Worm (Caenorhabditis elegans) whole organism, early embryonic: ENCODE results near the gene dmd-7.
A peak's percentile ranks its signal among the peaks of the same experiment; 100 is the strongest.

Experiments used
- B0310.2 ChIP-seq: sonication (generic microtip); optimal IDR thresholded peaks from 2 replicates; lab custom pipeline; 2016; ENCODE audit warnings: mild to moderate bottlenecking, missing genetic modification characterization, missing compliant biosample characterization
- F13C5.2 ChIP-seq: sonication (generic microtip); optimal IDR thresholded peaks from 2 replicates; lab custom pipeline; 2017; ENCODE audit warnings: mild to moderate bottlenecking, missing genetic modification characterization, inconsistent platforms, missing compliant biosample characterization
- aly-1 ChIP-seq: sonication (generic microtip); optimal IDR thresholded peaks from 2 replicates; lab custom pipeline; 2016; ENCODE audit warnings: missing genetic modification characterization, missing compliant biosample characterization
- ama-1 ChIP-seq: fragments of 150-350 bp; optimal IDR thresholded peaks from 2 replicates; lab custom pipeline; 2014
- ceh-13 ChIP-seq: fragments of 200-800 bp; sonication (Bioruptor generic); optimal IDR thresholded peaks from 2 replicates; lab custom pipeline; 2018; ENCODE audit warnings: mild to moderate bottlenecking, missing genetic modification characterization, missing compliant biosample characterization
- ceh-36 ChIP-seq: sonication (generic microtip); optimal IDR thresholded peaks from 2 replicates; lab custom pipeline; 2016; ENCODE audit warnings: missing genetic modification characterization, inconsistent platforms, missing compliant biosample characterization
- ets-7 ChIP-seq: sonication (generic microtip); optimal IDR thresholded peaks from 2 replicates; lab custom pipeline; 2016; ENCODE audit warnings: missing genotype, missing genetic modification characterization, missing compliant biosample characterization
- flt-1 ChIP-seq: fragments of 200-800 bp; sonication (Bioruptor generic); IDR thresholded peaks from 2 replicates; pipeline ENCODE4 v1.3.6; 2022; ENCODE audit warnings: missing genetic modification characterization, missing compliant biosample characterization
- hmbx-1 ChIP-seq: sonication (generic microtip); optimal IDR thresholded peaks from 2 replicates; lab custom pipeline; 2016; ENCODE audit warnings: mild to moderate bottlenecking, missing genetic modification characterization, missing compliant biosample characterization
- hmg-4 ChIP-seq: fragments of 200-800 bp; sonication (Bioruptor generic); optimal IDR thresholded peaks from 2 replicates; lab custom pipeline; 2018; ENCODE audit warnings: mild to moderate bottlenecking, missing genetic modification characterization, missing compliant biosample characterization
- hnd-1 ChIP-seq: sonication (generic microtip); optimal IDR thresholded peaks from 2 replicates; lab custom pipeline; 2016; ENCODE audit warnings: missing genetic modification characterization, missing compliant biosample characterization
- pes-1 ChIP-seq: fragments of 200-800 bp; sonication (Bioruptor generic); IDR thresholded peaks from 2 replicates; pipeline ENCODE4 v1.3.6; 2022; ENCODE audit warnings: missing genetic modification reagents, missing genetic modification characterization, missing compliant biosample characterization
- scrt-1 ChIP-seq: fragments of 200-800 bp; sonication (Bioruptor generic); IDR thresholded peaks from 2 replicates; pipeline ENCODE4 v1.3.6; 2022; ENCODE audit warnings: missing genetic modification characterization, missing compliant biosample characterization
- sea-1 ChIP-seq: fragments of 200-800 bp; sonication (Bioruptor generic); conservative IDR thresholded peaks from 2 replicates; pipeline ENCODE4 v1.3.6; 2022; ENCODE audit warnings: missing genetic modification characterization, missing compliant biosample characterization
- tbx-11 ChIP-seq: fragments of 200-800 bp; sonication (Bioruptor generic); IDR thresholded peaks from 2 replicates; pipeline ENCODE4 v1.3.6; 2022; ENCODE audit warnings: missing genetic modification characterization, missing compliant biosample characterization
- tbx-37 ChIP-seq: fragments of 200-800 bp; sonication (Bioruptor generic); conservative IDR thresholded peaks from 2 replicates; pipeline ENCODE4 v1.3.6; 2022; ENCODE audit warnings: missing genetic modification reagents, missing genetic modification characterization, missing compliant biosample characterization
- tra-4 ChIP-seq: sonication (generic microtip); optimal IDR thresholded peaks from 2 replicates; lab custom pipeline; 2017; ENCODE audit warnings: missing genetic modification characterization, missing compliant biosample characterization

dmd-7 gene

ce11 chrV:6212566-6212965 lies 34.2 kb upstream of the dmd-7 start:
- TF ChIP-seq tbx-37 (GFP tag; lab: Robert Waterston, UW) (no peak), hmg-4 (GFP tag; lab: Kevin White, UChicago) (no peak), tra-4 (no peak), tbx-11 (no peak), hmbx-1 (no peak), flt-1 (GFP tag; lab: Robert Waterston, UW) (no peak), sea-1 (GFP tag; lab: Robert Waterston, UW) (no peak)

DNA sequence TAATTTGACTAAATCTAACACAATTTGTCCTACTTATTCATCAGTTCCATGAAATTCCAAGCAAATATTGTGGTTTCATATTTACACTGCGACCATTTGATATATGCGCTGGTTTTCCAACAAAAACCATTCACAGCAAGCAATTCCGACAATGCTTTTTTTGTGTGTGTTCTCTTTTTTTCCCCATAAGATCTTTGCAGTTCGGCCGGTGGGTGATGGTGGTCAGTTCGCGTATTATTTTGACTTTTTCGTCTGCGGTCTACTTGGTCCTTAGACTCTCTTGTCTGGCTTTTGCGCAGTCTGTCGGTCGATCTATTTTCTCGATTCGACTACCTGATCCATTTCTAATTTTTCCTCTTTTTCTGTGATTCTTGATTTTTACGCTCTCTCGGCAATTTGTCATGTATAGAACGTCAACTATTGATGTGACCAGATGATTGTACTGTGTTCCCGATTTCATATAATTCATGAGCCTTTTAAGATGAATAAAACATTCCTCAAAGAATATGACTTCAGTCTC lies 33.5 kb upstream of the dmd-7 start:
- TF ChIP-seq scrt-1 (GFP tag; lab: Robert Waterston, UW) = no peak
- no peak for TF ChIP-seq B0310.2 (tag; lab: Kevin White, UChicago)
- no peak for TF ChIP-seq sea-1 (GFP tag; lab: Robert Waterston, UW)
- TF ChIP-seq pes-1 = no peak
- TF ChIP-seq ceh-36 = no peak
- no peak for TF ChIP-seq aly-1 (tag; lab: Kevin White, UChicago)
- TF ChIP-seq ama-1 (lab: Kevin White, UChicago) = no peak
- no peak for TF ChIP-seq hmbx-1
- TF ChIP-seq tbx-11 = no peak
- TF ChIP-seq hnd-1 = no peak
- no peak for TF ChIP-seq flt-1 (GFP tag; lab: Robert Waterston, UW)

DNA sequence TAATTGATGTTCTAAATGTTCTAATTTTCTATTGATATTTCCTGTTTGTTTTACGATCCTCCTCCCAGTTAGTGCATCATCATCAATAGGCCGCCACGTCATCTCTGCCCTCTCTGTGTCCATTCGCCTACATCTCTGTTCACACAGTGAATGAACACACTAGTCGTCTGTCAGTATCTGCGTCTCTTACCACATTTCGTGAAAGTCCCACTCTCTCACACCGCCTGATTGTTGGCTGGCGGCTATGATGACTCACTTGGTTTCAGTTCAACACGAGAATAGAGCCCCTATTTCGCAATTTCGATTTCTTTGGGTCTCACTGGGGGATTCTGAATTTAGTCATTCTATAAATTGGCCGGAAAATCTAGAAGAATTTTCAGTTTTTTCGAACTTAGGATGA lies 32.9 kb upstream of the dmd-7 start:
- TF ChIP-seq B0310.2 (tag; lab: Kevin White, UChicago) (no peak), sea-1 (GFP tag; lab: Robert Waterston, UW) (0 out of 2 replicates have a peak, but pooled peaks have one; percentile 44)

DNA sequence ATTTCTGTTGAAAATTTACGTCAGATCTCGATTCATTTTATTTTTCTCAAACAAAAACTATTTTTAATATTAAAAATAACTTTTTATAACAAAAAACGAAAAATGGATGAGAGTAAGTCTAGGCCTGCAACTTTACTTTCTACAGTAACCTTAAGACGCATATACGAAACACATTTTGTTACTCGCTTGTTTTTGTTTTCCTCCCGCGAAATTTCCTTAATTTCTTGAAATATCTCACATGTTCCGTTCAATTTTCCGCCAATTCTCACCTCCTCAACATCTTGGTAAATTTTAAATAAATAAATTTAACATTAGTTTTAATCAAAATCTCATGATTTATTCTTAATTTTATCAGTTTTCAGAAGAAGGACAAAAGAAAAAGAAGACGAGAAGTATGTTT lies 32.3 kb upstream of the dmd-7 start:
- TF ChIP-seq ets-7 (tag; lab: Kevin White, UChicago) (no peak), tbx-37 (GFP tag; lab: Robert Waterston, UW) (no peak), hmbx-1 (no peak), pes-1 (no peak), tra-4 (no peak), B0310.2 (tag; lab: Kevin White, UChicago) (no peak), aly-1 (tag; lab: Kevin White, UChicago) (no peak)

ce11 chrV:6217142-6217541 lies 29.6 kb upstream of the dmd-7 start:
- no peak for TF ChIP-seq ets-7 (tag; lab: Kevin White, UChicago)
- no peak for TF ChIP-seq tra-4
- no peak for TF ChIP-seq pes-1
- no peak for TF ChIP-seq hmg-4 (GFP tag; lab: Kevin White, UChicago)
- no peak for TF ChIP-seq tbx-37 (GFP tag; lab: Robert Waterston, UW)
- TF ChIP-seq sea-1 (GFP tag; lab: Robert Waterston, UW) = no peak
- TF ChIP-seq aly-1 (tag; lab: Kevin White, UChicago) = no peak
- TF ChIP-seq ceh-36 = no peak
- TF ChIP-seq ama-1 (lab: Kevin White, UChicago) = no peak
- TF ChIP-seq hnd-1 = no peak
- no peak for TF ChIP-seq F13C5.2 (tag; lab: Kevin White, UChicago)
- no peak for TF ChIP-seq tbx-11

ce11 chrV:6217834-6218233 lies 28.9 kb upstream of the dmd-7 start, which contains the start of gene str-206:
Gene str-206 (plus strand): TSS chrV:6218134.
- TF ChIP-seq ceh-36 (no peak), pes-1 (no peak), B0310.2 (tag; lab: Kevin White, UChicago) (no peak), scrt-1 (GFP tag; lab: Robert Waterston, UW) (no peak), hmg-4 (GFP tag; lab: Kevin White, UChicago) (no peak), sea-1 (GFP tag; lab: Robert Waterston, UW) (no peak), ama-1 (lab: Kevin White, UChicago) (no peak), tbx-37 (GFP tag; lab: Robert Waterston, UW) (no peak), aly-1 (tag; lab: Kevin White, UChicago) (no peak), ceh-13 (GFP tag; lab: Kevin White, UChicago) (no peak), hnd-1 (no peak), F13C5.2 (tag; lab: Kevin White, UChicago) (no peak), flt-1 (GFP tag; lab: Robert Waterston, UW) (no peak)

DNA sequence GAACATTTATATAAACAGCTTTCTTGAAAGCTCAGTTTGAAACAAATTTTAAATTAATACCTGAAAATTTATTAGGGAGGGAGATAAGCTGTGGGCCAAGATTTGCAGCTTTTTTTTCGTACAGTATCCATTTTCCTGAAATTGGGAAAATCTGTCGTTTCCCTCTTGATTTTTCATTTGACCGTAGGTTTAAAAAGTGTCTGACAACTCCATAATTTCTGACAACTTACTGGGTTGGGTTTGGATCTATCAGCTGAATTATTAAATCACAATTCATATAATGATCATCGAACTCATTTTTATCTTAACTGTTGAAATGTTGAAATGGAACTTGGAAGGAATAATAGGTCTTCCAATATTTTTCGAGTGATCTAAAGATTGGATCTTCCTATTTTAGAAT lies 26.0 kb upstream of the dmd-7 start:
- TF ChIP-seq F13C5.2 (tag; lab: Kevin White, UChicago) = no peak
- no peak for TF ChIP-seq tra-4

- TF ChIP-seq ceh-13 (GFP tag; lab: Kevin White, UChicago) (no peak), ama-1 (lab: Kevin White, UChicago) (no peak), hmbx-1 (no peak), aly-1 (tag; lab: Kevin White, UChicago) (no peak), F13C5.2 (tag; lab: Kevin White, UChicago) (no peak), sea-1 (GFP tag; lab: Robert Waterston, UW) (no peak), flt-1 (GFP tag; lab: Robert Waterston, UW) (no peak), tbx-37 (GFP tag; lab: Robert Waterston, UW) (no peak)
Observed at ce11 chrV:6221292-6221691, 25.4 kb upstream of the dmd-7 start.

DNA sequence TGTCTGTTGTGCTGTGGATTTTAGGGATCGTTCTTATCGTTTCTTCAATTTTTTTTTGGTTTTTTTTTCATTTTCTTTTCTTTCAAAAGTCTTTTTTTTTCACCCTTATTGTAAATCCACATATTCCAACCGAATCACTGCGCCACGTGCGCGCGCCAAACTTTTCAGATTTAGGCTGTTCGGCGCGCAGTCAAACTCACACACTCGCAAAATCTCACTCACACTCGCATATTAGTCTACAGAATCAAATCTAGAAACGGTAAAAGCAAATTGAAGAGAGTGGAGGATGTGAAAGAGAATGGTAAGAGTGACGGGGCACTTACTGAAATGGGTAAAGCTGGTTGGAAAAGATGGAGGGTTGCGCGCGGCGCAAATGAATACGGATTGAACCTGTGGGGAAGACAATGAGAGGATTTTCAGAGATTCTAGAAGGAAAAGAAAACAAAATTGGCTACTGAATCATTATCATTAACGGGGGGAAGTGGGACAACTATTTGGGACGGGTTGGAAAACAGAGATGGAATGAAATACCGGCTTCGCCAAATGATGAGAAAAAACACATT lies 24.5 kb upstream of the dmd-7 start:
- TF ChIP-seq tra-4 = peak; percentile 27
- TF ChIP-seq ceh-13 (GFP tag; lab: Kevin White, UChicago) = no peak
- 0 out of 2 replicates have a peak, but pooled peaks have one; percentile 32 for TF ChIP-seq scrt-1 (GFP tag; lab: Robert Waterston, UW)
